Worm (Caenorhabditis elegans) whole organism, late embryonic: ENCODE results near the gene cest-25.

Experiments
- K09A11.1 ChIP-seq: sonication (generic microtip); optimal IDR thresholded peaks from 2 replicates; lab custom pipeline; 2017; ENCODE audit warnings: antibody characterized with exemption, mild to moderate bottlenecking, missing genetic modification characterization, missing compliant biosample characterization; ENCODE audit not compliant: insufficient read depth
- ama-1 ChIP-seq: fragments of 150-350 bp; optimal IDR thresholded peaks from 2 replicates; lab custom pipeline; 2014
- eyg-1 ChIP-seq: sonication (generic microtip); optimal IDR thresholded peaks from 2 replicates; lab custom pipeline; 2016; ENCODE audit warnings: missing genotype, missing genetic modification characterization, missing compliant biosample characterization
- fkh-10 ChIP-seq: fragments of 150-350 bp; optimal IDR thresholded peaks from 2 replicates; lab custom pipeline; 2014; ENCODE audit warnings: missing biosample characterization, missing genetic modification reagents, missing genetic modification characterization
- fkh-6 ChIP-seq: sonication (generic microtip); optimal IDR thresholded peaks from 2 replicates; lab custom pipeline; 2016; ENCODE audit warnings: missing genetic modification characterization, missing compliant biosample characterization
- nfya-1 ChIP-seq: sonication (generic microtip); optimal IDR thresholded peaks from 2 replicates; lab custom pipeline; 2017; ENCODE audit warnings: missing genetic modification characterization, mild to moderate bottlenecking, missing compliant biosample characterization, antibody characterized with exemption, moderate library complexity
- pha-4 ChIP-seq: fragments of 150-350 bp; optimal IDR thresholded peaks from 2 replicates; lab custom pipeline; 2018; ENCODE audit warnings: missing biosample characterization, missing genetic modification reagents, missing genetic modification characterization
- sox-4 ChIP-seq: sonication (generic microtip); optimal IDR thresholded peaks from 2 replicates; lab custom pipeline; 2017; ENCODE audit warnings: mild to moderate bottlenecking, missing genetic modification characterization, inconsistent platforms, missing compliant biosample characterization
- unc-42 ChIP-seq: sonication (generic microtip); optimal IDR thresholded peaks from 2 replicates; lab custom pipeline; 2016; ENCODE audit warnings: missing genotype, missing genetic modification characterization, missing compliant biosample characterization

DNA sequence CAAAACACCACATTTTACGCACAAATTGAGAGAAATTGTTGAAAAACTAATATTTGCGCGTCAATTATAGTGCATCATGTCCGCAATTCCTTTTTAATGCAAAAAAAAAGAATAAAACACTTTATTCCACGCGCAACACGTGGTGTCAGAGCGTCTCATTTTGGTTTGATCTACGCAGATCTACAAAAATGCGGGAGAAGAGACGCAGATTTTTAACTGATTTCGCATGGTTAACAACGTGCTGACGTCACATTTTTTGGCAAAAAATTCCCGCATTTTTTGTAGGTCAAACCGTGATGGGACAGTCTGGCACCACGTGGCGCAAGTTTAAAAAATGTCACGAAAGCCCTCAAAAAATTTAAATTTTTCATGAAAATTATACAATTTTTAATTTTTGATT, 29.1 kb downstream of the cest-25 start:
- TF ChIP-seq unc-42 (tag; lab: Kevin White, UChicago) (no peak), ama-1 (lab: Kevin White, UChicago) (no peak), nfya-1 (tag; lab: Kevin White, UChicago) (no peak), eyg-1 (tag; lab: Kevin White, UChicago) (no peak), sox-4 (tag; lab: Kevin White, UChicago) (no peak), pha-4 (tag; lab: Kevin White, UChicago) (no peak), fkh-10 (GFP tag; lab: Kevin White, UChicago) (no peak), K09A11.1 (tag; lab: Kevin White, UChicago) (no peak), fkh-6 (no peak)
